Worm (Caenorhabditis elegans) whole organism, young adult: ENCODE data around the gene erh-1.

ENCODE experiments used
- B0035.1 ChIP-seq: sonication (generic microtip); optimal IDR thresholded peaks from 2 replicates; lab custom pipeline; 2016; ENCODE audit warnings: missing genetic modification characterization, mild to moderate bottlenecking, missing compliant biosample characterization, missing genotype, missing genetic modification reagents
- C17E4.6 ChIP-seq: fragments of 200-800 bp; sonication (Bioruptor generic); IDR thresholded peaks from 2 replicates; pipeline ENCODE4 v1.3.6; 2022; ENCODE audit warnings: missing genetic modification reagents, missing genetic modification characterization, missing compliant biosample characterization
- F33H1.4 ChIP-seq: fragments of 200-800 bp; sonication (Bioruptor generic); IDR thresholded peaks from 2 replicates; pipeline ENCODE4 v1.3.6; 2022; ENCODE audit warnings: missing genetic modification reagents, missing genetic modification characterization, missing compliant biosample characterization
- F37B4.10 ChIP-seq: fragments of 200-800 bp; sonication (Bioruptor generic); IDR thresholded peaks from 2 replicates; pipeline ENCODE4 v1.3.6; 2022; ENCODE audit warnings: missing genetic modification characterization, missing compliant biosample characterization
- F39B2.1 ChIP-seq: fragments of 200-800 bp; sonication (Bioruptor generic); IDR thresholded peaks from 2 replicates; pipeline ENCODE4 v1.3.6; 2022; ENCODE audit warnings: missing genetic modification reagents, missing genetic modification characterization, missing compliant biosample characterization
- F52B5.7 ChIP-seq: sonication (generic microtip); optimal IDR thresholded peaks from 2 replicates; lab custom pipeline; 2016; ENCODE audit warnings: mild to moderate bottlenecking, missing genetic modification characterization, missing compliant biosample characterization
- F57A8.1 ChIP-seq: fragments of 200-800 bp; sonication (Bioruptor generic); optimal IDR thresholded peaks from 2 replicates; lab custom pipeline; 2018; ENCODE audit warnings: mild to moderate bottlenecking, missing genetic modification characterization, moderate library complexity, missing compliant biosample characterization
- Y53F4B.3 ChIP-seq: fragments of 200-800 bp; sonication (Bioruptor generic); IDR thresholded peaks from 2 replicates; pipeline ENCODE4 v1.3.6; 2022; ENCODE audit warnings: missing genetic modification reagents, missing genetic modification characterization, missing compliant biosample characterization
- atf-7 ChIP-seq: sonication (generic microtip); optimal IDR thresholded peaks from 2 replicates; lab custom pipeline; 2017; ENCODE audit warnings: mild to moderate bottlenecking, missing genetic modification characterization, missing compliant biosample characterization
- athp-1 ChIP-seq: sonication (generic microtip); optimal IDR thresholded peaks from 2 replicates; lab custom pipeline; 2017; ENCODE audit warnings: mild to moderate bottlenecking, missing genetic modification characterization, missing compliant biosample characterization
- attf-3 ChIP-seq: fragments of 200-800 bp; sonication (Bioruptor generic); conservative IDR thresholded peaks from 2 replicates; pipeline ENCODE4 v1.3.6; 2022; ENCODE audit warnings: missing genetic modification reagents, missing genetic modification characterization, missing compliant biosample characterization
- bed-1 ChIP-seq: fragments of 200-800 bp; sonication (Bioruptor generic); IDR thresholded peaks from 2 replicates; pipeline ENCODE4 v1.3.6; 2022; ENCODE audit warnings: missing genetic modification reagents, missing genetic modification characterization, missing compliant biosample characterization
- ceh-91 ChIP-seq: fragments of 200-800 bp; sonication (Bioruptor generic); IDR thresholded peaks from 2 replicates; pipeline ENCODE4 v1.3.6; 2022; ENCODE audit warnings: missing genetic modification reagents, missing genetic modification characterization, missing compliant biosample characterization
- die-1 ChIP-seq: sonication (generic microtip); optimal IDR thresholded peaks from 2 replicates; lab custom pipeline; 2016; ENCODE audit warnings: missing genotype, mild to moderate bottlenecking, missing genetic modification characterization, missing compliant biosample characterization
- egl-44 ChIP-seq: fragments of 200-800 bp; sonication (Bioruptor generic); IDR thresholded peaks from 2 replicates; pipeline ENCODE4 v1.3.6; 2022; ENCODE audit warnings: missing genetic modification reagents, missing genetic modification characterization, missing compliant biosample characterization
- egrh-3 ChIP-seq: fragments of 200-800 bp; sonication (Bioruptor generic); IDR thresholded peaks from 2 replicates; pipeline ENCODE4 v1.3.6; 2022; ENCODE audit warnings: missing genetic modification reagents, missing genetic modification characterization, missing compliant biosample characterization
- hlh-12 ChIP-seq: sonication (generic microtip); optimal IDR thresholded peaks from 2 replicates; lab custom pipeline; 2016; ENCODE audit warnings: missing genetic modification characterization, missing compliant biosample characterization
- lag-1 ChIP-seq: fragments of 200-800 bp; sonication (Bioruptor generic); IDR thresholded peaks from 2 replicates; pipeline ENCODE4 v1.3.6; 2022; ENCODE audit warnings: missing genetic modification reagents, missing genetic modification characterization, missing compliant biosample characterization
- let-526 ChIP-seq: fragments of 200-800 bp; sonication (Bioruptor generic); IDR thresholded peaks from 2 replicates; pipeline ENCODE4 v1.3.6; 2022; ENCODE audit warnings: missing genetic modification reagents, missing genetic modification characterization, missing compliant biosample characterization
- let-607 ChIP-seq, 2 experiments: fragments of 200-800 bp in 1 of 2; sonication (Bioruptor generic) in 1 of 2; sonication (generic microtip) in 1 of 2; optimal IDR thresholded peaks; 2 replicates each; lab custom pipeline; 2016 to 2018; ENCODE audit warnings: mild to moderate bottlenecking in 2 of 2, missing compliant biosample characterization in 2 of 2, missing genetic modification characterization in 2 of 2, moderate library complexity in 2 of 2, missing genotype in 1 of 2
- lin-26 ChIP-seq: fragments of 200-800 bp; sonication (Bioruptor generic); IDR thresholded peaks from 2 replicates; pipeline ENCODE4 v1.3.6; 2022; ENCODE audit warnings: missing genetic modification reagents, missing genetic modification characterization, missing compliant biosample characterization
- lin-40 ChIP-seq: sonication (generic microtip); optimal IDR thresholded peaks from 2 replicates; lab custom pipeline; 2016; ENCODE audit warnings: missing genetic modification characterization, mild to moderate bottlenecking, missing compliant biosample characterization, missing genotype, missing genetic modification reagents
- lir-1 ChIP-seq: fragments of 200-800 bp; sonication (Bioruptor generic); conservative IDR thresholded peaks from 2 replicates; pipeline ENCODE4 v1.3.6; 2022; ENCODE audit warnings: missing genetic modification reagents, missing genetic modification characterization, missing compliant biosample characterization
- nfya-1 ChIP-seq: sonication (generic microtip); optimal IDR thresholded peaks from 2 replicates; lab custom pipeline; 2017; ENCODE audit warnings: antibody characterized with exemption, missing compliant biosample characterization, missing genetic modification characterization, borderline replicate concordance; ENCODE audit not compliant: insufficient read depth
- nfya-2 ChIP-seq: fragments of 200-800 bp; sonication (Bioruptor generic); IDR thresholded peaks from 2 replicates; pipeline ENCODE4 v1.3.6; 2022; ENCODE audit warnings: missing genetic modification reagents, missing genetic modification characterization, missing compliant biosample characterization
- nhr-120 ChIP-seq: fragments of 200-800 bp; sonication (Bioruptor generic); IDR thresholded peaks from 2 replicates; pipeline ENCODE4 v1.3.6; 2022; ENCODE audit warnings: missing genetic modification characterization, missing compliant biosample characterization
- nhr-27 ChIP-seq: fragments of 200-800 bp; sonication (Bioruptor generic); optimal IDR thresholded peaks from 2 replicates; lab custom pipeline; 2018; ENCODE audit warnings: mild to moderate bottlenecking, missing genetic modification characterization, moderate library complexity, missing compliant biosample characterization
- nhr-80 ChIP-seq: sonication (generic microtip); optimal IDR thresholded peaks from 2 replicates; lab custom pipeline; 2016; ENCODE audit warnings: missing genetic modification characterization, missing compliant biosample characterization
- rcor-1 ChIP-seq: fragments of 200-800 bp; sonication (Bioruptor generic); IDR thresholded peaks from 2 replicates; pipeline ENCODE4 v1.3.6; 2022; ENCODE audit warnings: missing genetic modification reagents, missing genetic modification characterization, missing compliant biosample characterization
- sdz-38 ChIP-seq: sonication (generic microtip); optimal IDR thresholded peaks from 2 replicates; lab custom pipeline; 2016; ENCODE audit warnings: missing genotype, missing genetic modification characterization, missing compliant biosample characterization
- snpc-1.3 ChIP-seq: sonication (generic microtip); optimal IDR thresholded peaks from 2 replicates; lab custom pipeline; 2017; ENCODE audit warnings: missing genetic modification characterization, mild to moderate bottlenecking, missing compliant biosample characterization, antibody characterized with exemption, moderate library complexity, missing genotype, missing genetic modification reagents; ENCODE audit not compliant: insufficient read depth
- sptf-2 ChIP-seq: fragments of 200-800 bp; sonication (Bioruptor generic); optimal IDR thresholded peaks from 2 replicates; lab custom pipeline; 2018; ENCODE audit warnings: mild to moderate bottlenecking, missing genetic modification characterization, missing compliant biosample characterization
- tbp1 ChIP-seq: fragments of 200-800 bp; sonication (Bioruptor generic); optimal IDR thresholded peaks from 2 replicates; lab custom pipeline; 2018; ENCODE audit warnings: mild to moderate bottlenecking, missing genetic modification characterization, missing compliant biosample characterization
- tbx-9 ChIP-seq: sonication (generic microtip); optimal IDR thresholded peaks from 2 replicates; lab custom pipeline; 2016; ENCODE audit warnings: borderline replicate concordance, missing genetic modification characterization, inconsistent platforms, missing compliant biosample characterization
- ztf-22 ChIP-seq: fragments of 200-800 bp; sonication (Bioruptor generic); optimal IDR thresholded peaks from 2 replicates; lab custom pipeline; 2018; ENCODE audit warnings: mild to moderate bottlenecking, missing genetic modification characterization, moderate library complexity, missing compliant biosample characterization

The erh-1 gene

DNA sequence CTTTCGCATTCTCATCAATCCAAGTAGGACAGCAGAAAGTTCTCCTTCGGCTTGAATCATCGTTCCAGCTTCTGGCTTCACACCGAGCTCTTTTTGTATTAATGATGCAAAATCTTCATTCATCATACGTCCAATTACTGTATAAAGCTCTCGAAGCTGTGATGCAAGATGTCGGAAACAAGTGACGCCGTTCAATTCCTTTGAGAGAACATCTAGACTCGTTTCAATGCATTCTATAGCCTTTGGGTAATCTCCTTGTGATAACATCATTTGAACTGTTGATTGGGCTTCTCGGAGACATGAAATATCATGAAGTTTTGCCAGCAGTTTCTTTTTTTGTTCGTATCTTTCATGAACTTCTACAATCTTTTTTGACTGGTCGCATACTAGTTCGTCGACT, 10.4 kb downstream of the erh-1 start:
- TF ChIP-seq lag-1 (GFP tag; lab: Robert Waterston, UW), result no peak
- no peak for TF ChIP-seq nhr-27 (tag; lab: Kevin White, UChicago)
- no peak for TF ChIP-seq let-607 (tag; optimal IDR thresholded peaks at IDR 0.05; lab: Kevin White, UChicago)
- no peak for TF ChIP-seq let-526 (GFP tag; lab: Robert Waterston, UW)
- TF ChIP-seq lin-26, result no peak

DNA sequence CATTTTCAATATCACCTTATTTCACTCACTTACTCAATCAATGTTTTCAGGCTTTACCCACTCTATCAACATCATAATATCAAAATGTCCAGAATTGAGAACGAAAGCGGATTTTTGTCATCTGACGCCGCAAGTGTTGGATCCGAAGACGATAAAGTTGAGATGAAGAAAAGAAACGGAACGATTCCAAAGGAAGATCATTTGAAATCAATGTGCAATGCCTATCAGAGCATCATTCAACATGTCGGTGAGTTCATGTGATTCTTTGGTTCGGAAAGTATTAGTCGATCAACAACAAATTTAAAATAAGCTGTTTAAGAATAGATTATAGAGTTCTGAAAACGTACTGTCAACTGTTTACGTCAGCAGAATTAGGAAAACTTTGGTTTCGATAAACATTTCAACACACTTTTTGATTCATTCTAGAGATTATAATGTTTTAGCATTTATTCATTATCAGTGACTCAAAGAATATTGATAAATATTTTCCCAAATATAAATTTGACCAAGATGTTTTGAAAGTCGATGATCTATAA, 14.0 kb downstream of the erh-1 start, which contains the start of gene cat-4:
TSS of gene cat-4 (plus strand) at position 51 of the 536 bp plus-strand sequence.
- TF ChIP-seq nhr-80, result peak; percentile 31
- no peak for TF ChIP-seq bed-1 (GFP tag; lab: Robert Waterston, UW)

ce11 chrV:10564140-10564539, 14.8 kb downstream of the erh-1 start:
- no peak for TF ChIP-seq sdz-38 (tag; lab: Kevin White, UChicago)
- TF ChIP-seq F57A8.1, result no peak
- TF ChIP-seq B0035.1 (tag; lab: Kevin White, UChicago), result no peak
- TF ChIP-seq tbx-9 (tag; lab: Kevin White, UChicago), result no peak
- TF ChIP-seq nhr-120 (GFP tag; lab: Robert Waterston, UW), result no peak
- no peak for TF ChIP-seq Y53F4B.3 (GFP tag; lab: Robert Waterston, UW)
- TF ChIP-seq sptf-2 (GFP tag; lab: Kevin White, UChicago), result no peak
- no peak for TF ChIP-seq rcor-1 (GFP tag; lab: Robert Waterston, UW)

- TF ChIP-seq nfya-1 (no peak), lin-26 (no peak), nhr-80 (peak; percentile 60), attf-3 (GFP tag; lab: Robert Waterston, UW) (no peak), athp-1 (tag; lab: Kevin White, UChicago) (no peak), F52B5.7 (tag; lab: Kevin White, UChicago) (no peak), snpc-1.3 (tag; lab: Kevin White, UChicago) (no peak), egl-44 (GFP tag; lab: Robert Waterston, UW) (no peak), lir-1 (GFP tag; lab: Robert Waterston, UW) (no peak), F37B4.10 (GFP tag; lab: Robert Waterston, UW) (no peak), die-1 (tag; lab: Kevin White, UChicago) (no peak), C17E4.6 (GFP tag; lab: Robert Waterston, UW) (no peak), nfya-2 (GFP tag; lab: Robert Waterston, UW) (no peak), atf-7 (tag; lab: Kevin White, UChicago) (peak; percentile 63)
Measured at ce11 chrV:10562817-10563216, 16.1 kb downstream of the erh-1 start.

ce11 chrV:10561632-10562031, 17.3 kb downstream of the erh-1 start:
- peak; percentile 52; the same call in 1 of the 2 replicates for TF ChIP-seq egrh-3 (GFP tag; lab: Robert Waterston, UW)
- TF ChIP-seq F33H1.4 (GFP tag; lab: Robert Waterston, UW), result no peak
- no peak for TF ChIP-seq tbp1 (GFP tag; lab: Kevin White, UChicago)
- TF ChIP-seq ztf-22, result peak; percentile 30
- TF ChIP-seq lin-40 (tag; lab: Kevin White, UChicago), result no peak
- no peak for TF ChIP-seq ceh-91 (GFP tag; lab: Robert Waterston, UW)
- TF ChIP-seq hlh-12 (tag; lab: Kevin White, UChicago), result no peak
- no peak for TF ChIP-seq nhr-120 (GFP tag; lab: Robert Waterston, UW)
- no peak for TF ChIP-seq F39B2.1
